Worm (Caenorhabditis elegans) whole organism, L3 larva: ENCODE data around the gene R11G1.7.

Source experiments
- R02D3.7 ChIP-seq: fragments of 150-350 bp; optimal IDR thresholded peaks from 2 replicates; lab custom pipeline; 2014; ENCODE audit warnings: missing biosample characterization, missing genetic modification characterization
- ZK546.5 ChIP-seq: sonication (generic microtip); optimal IDR thresholded peaks from 2 replicates; lab custom pipeline; 2017; ENCODE audit warnings: missing biosample characterization, missing genetic modification characterization
- aly-2 ChIP-seq: fragments of 150-350 bp; optimal IDR thresholded peaks from 2 replicates; lab custom pipeline; 2014; ENCODE audit warnings: missing biosample characterization, missing genetic modification characterization
- ceh-16 ChIP-seq: sonication (generic microtip); optimal IDR thresholded peaks from 2 replicates; lab custom pipeline; 2017; ENCODE audit warnings: missing biosample characterization, missing genetic modification characterization
- ceh-28 ChIP-seq: fragments of 150-350 bp; optimal IDR thresholded peaks from 2 replicates; lab custom pipeline; 2014; ENCODE audit warnings: missing biosample characterization, missing genetic modification reagents, missing genetic modification characterization
- ceh-9 ChIP-seq: sonication (generic microtip); optimal IDR thresholded peaks from 2 replicates; lab custom pipeline; 2018; ENCODE audit warnings: missing biosample characterization, missing genetic modification characterization
- daf-12 ChIP-seq: fragments of 150-350 bp; optimal IDR thresholded peaks from 2 replicates; lab custom pipeline; 2014; ENCODE audit warnings: missing biosample characterization, missing genetic modification reagents, missing genetic modification characterization
- egl-5 ChIP-seq: fragments of 150-350 bp; optimal IDR thresholded peaks from 2 replicates; lab custom pipeline; 2017; ENCODE audit warnings: missing biosample characterization, missing genetic modification reagents, missing genetic modification characterization, inconsistent platforms
- elt-1 ChIP-seq: fragments of 150-350 bp; optimal IDR thresholded peaks from 2 replicates; lab custom pipeline; 2014; ENCODE audit warnings: missing biosample characterization, missing genetic modification characterization
- fkh-10 ChIP-seq: sonication (generic microtip); optimal IDR thresholded peaks from 2 replicates; lab custom pipeline; 2017; ENCODE audit warnings: missing biosample characterization, missing genetic modification reagents, missing genetic modification characterization
- fos-1 ChIP-seq: fragments of 150-350 bp; optimal IDR thresholded peaks from 2 replicates; lab custom pipeline; 2014; ENCODE audit warnings: missing biosample characterization, missing genetic modification characterization
- hmg-11 ChIP-seq: sonication (generic microtip); optimal IDR thresholded peaks from 2 replicates; lab custom pipeline; 2016; ENCODE audit warnings: missing genetic modification characterization, missing compliant biosample characterization
- lin-15B ChIP-seq: fragments of 150-350 bp; optimal IDR thresholded peaks from 2 replicates; lab custom pipeline; 2014; ENCODE audit warnings: missing biosample characterization, missing genetic modification characterization
- lsy-12 ChIP-seq: sonication (generic microtip); optimal IDR thresholded peaks from 2 replicates; lab custom pipeline; 2016; ENCODE audit warnings: mild to moderate bottlenecking, missing genetic modification characterization, missing compliant biosample characterization
- mdl-1 ChIP-seq: fragments of 150-350 bp; optimal IDR thresholded peaks from 2 replicates; lab custom pipeline; 2014; ENCODE audit warnings: missing biosample characterization, missing genetic modification characterization
- mml-1 ChIP-seq: fragments of 150-350 bp; sonication (generic microtip); optimal IDR thresholded peaks from 3 replicates; lab custom pipeline; 2014; ENCODE audit warnings: missing biosample characterization, missing genetic modification characterization
- nfya-1 ChIP-seq: sonication (generic microtip); optimal IDR thresholded peaks from 2 replicates; lab custom pipeline; 2017; ENCODE audit warnings: missing genetic modification characterization, mild to moderate bottlenecking, missing compliant biosample characterization, antibody characterized with exemption, moderate library complexity; ENCODE audit not compliant: insufficient read depth
- nhr-11 ChIP-seq: fragments of 150-350 bp; optimal IDR thresholded peaks from 2 replicates; lab custom pipeline; 2014; ENCODE audit warnings: missing biosample characterization, missing genetic modification characterization
- nhr-12 ChIP-seq: fragments of 150-350 bp; optimal IDR thresholded peaks from 2 replicates; lab custom pipeline; 2014; ENCODE audit warnings: missing biosample characterization, missing genetic modification characterization
- nhr-23 ChIP-seq: fragments of 150-350 bp; optimal IDR thresholded peaks from 2 replicates; lab custom pipeline; 2014; ENCODE audit warnings: missing biosample characterization, missing genetic modification reagents, missing genetic modification characterization
- nhr-237 ChIP-seq: fragments of 150-350 bp; optimal IDR thresholded peaks from 2 replicates; lab custom pipeline; 2014; ENCODE audit warnings: missing biosample characterization, missing genetic modification characterization
- nhr-28 ChIP-seq: fragments of 150-350 bp; optimal IDR thresholded peaks from 2 replicates; lab custom pipeline; 2014; ENCODE audit warnings: missing biosample characterization, missing genetic modification characterization
- nhr-43 ChIP-seq: sonication (generic microtip); optimal IDR thresholded peaks from 2 replicates; lab custom pipeline; 2016; ENCODE audit warnings: mild to moderate bottlenecking, missing genetic modification characterization, missing compliant biosample characterization; ENCODE audit not compliant: poor library complexity, severe bottlenecking
- nhr-76 ChIP-seq: fragments of 150-350 bp; sonication (generic microtip); optimal IDR thresholded peaks from 5 replicates; lab custom pipeline; 2014; ENCODE audit warnings: missing biosample characterization, missing genetic modification characterization
- pha-4 ChIP-seq: fragments of 150-350 bp; optimal IDR thresholded peaks from 2 replicates; lab custom pipeline; 2014; ENCODE audit warnings: missing biosample characterization, missing genetic modification reagents, missing genetic modification characterization
- sea-2 ChIP-seq: fragments of 150-350 bp; sonication (generic microtip); optimal IDR thresholded peaks from 4 replicates; lab custom pipeline; 2014; ENCODE audit warnings: missing biosample characterization, missing genetic modification reagents, missing genetic modification characterization
- skn-1 ChIP-seq: fragments of 150-350 bp; optimal IDR thresholded peaks from 2 replicates; lab custom pipeline; 2014; ENCODE audit warnings: missing biosample characterization, missing genetic modification characterization
- snpc-4 ChIP-seq: fragments of 150-350 bp; optimal IDR thresholded peaks from 2 replicates; lab custom pipeline; 2014; ENCODE audit warnings: missing biosample characterization, missing genetic modification characterization
- tbx-2 ChIP-seq: sonication (generic microtip); optimal IDR thresholded peaks from 2 replicates; lab custom pipeline; 2016; ENCODE audit warnings: mild to moderate bottlenecking, missing genetic modification characterization, missing compliant biosample characterization
- unc-39 ChIP-seq: sonication (generic microtip); optimal IDR thresholded peaks from 4 replicates; lab custom pipeline; 2017; ENCODE audit warnings: missing biosample characterization, missing genetic modification characterization
- unc-62 ChIP-seq: fragments of 150-350 bp; sonication (generic microtip); optimal IDR thresholded peaks from 4 replicates; lab custom pipeline; 2014; ENCODE audit warnings: missing biosample characterization, missing genetic modification reagents, missing genetic modification characterization
- zag-1 ChIP-seq: fragments of 150-350 bp; optimal IDR thresholded peaks from 2 replicates; lab custom pipeline; 2014; ENCODE audit warnings: missing biosample characterization, missing genetic modification characterization
- ztf-4 ChIP-seq: fragments of 150-350 bp; optimal IDR thresholded peaks from 2 replicates; lab custom pipeline; 2014; ENCODE audit warnings: missing biosample characterization, missing genetic modification characterization

The R11G1.7 gene

DNA sequence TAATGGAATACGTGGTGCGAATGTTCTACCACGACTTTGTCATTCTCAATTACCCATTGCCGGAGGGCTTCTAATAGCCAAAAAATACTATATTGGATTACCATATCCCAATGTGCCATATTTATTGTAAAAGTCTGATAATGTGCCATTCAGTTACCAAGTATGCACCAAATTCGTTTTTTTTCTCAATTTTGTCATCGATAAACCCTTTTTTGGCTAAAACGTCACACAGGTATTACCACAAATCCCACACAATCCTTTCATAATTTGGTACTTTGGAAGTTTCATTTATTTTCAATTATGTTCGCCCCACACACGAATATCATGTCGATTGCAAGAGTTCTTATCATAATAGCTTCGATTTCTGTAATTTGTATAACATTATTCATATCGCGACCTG is 28.1 kb upstream of the R11G1.7 start, which contains the start of gene vep-2:
Gene vep-2, plus strand, starts transcription at position 301 of the 400 bp plus-strand sequence.
- TF ChIP-seq ceh-9 (tag; lab: Kevin White, UChicago) (no peak), daf-12 (no peak), elt-1 (tag; lab: Kevin White, UChicago) (no peak), aly-2 (tag; lab: Kevin White, UChicago) (no peak), mdl-1 (tag; lab: Kevin White, UChicago) (no peak), nfya-1 (tag; lab: Kevin White, UChicago) (no peak), egl-5 (no peak), nhr-76 (no peak), nhr-11 (tag; lab: Kevin White, UChicago) (no peak), nhr-28 (tag; lab: Kevin White, UChicago) (no peak), zag-1 (tag; lab: Kevin White, UChicago) (no peak)

DNA sequence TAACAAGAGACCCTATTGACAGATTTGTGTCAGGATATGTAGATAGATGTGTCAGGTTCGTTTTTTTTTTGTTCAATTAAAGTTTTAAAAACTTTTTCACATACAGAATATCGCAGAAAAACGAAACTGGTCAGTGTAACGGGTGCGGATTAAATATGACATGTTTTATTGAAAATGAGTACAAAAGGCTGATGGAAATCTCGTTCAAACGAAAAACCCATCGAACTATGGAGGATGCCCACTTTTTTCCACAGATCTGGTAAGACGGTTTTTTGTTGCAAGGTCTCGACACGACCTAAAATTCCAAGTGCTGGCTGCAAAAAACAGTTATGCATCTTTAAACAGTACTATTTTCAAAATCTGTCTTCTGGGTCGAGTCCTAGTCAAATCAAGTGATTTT is 26.0 kb upstream of the R11G1.7 start:
- TF ChIP-seq nhr-43 (no peak), ZK546.5 (tag; lab: Kevin White, UChicago) (no peak), mml-1 (tag; lab: Kevin White, UChicago) (no peak)

DNA sequence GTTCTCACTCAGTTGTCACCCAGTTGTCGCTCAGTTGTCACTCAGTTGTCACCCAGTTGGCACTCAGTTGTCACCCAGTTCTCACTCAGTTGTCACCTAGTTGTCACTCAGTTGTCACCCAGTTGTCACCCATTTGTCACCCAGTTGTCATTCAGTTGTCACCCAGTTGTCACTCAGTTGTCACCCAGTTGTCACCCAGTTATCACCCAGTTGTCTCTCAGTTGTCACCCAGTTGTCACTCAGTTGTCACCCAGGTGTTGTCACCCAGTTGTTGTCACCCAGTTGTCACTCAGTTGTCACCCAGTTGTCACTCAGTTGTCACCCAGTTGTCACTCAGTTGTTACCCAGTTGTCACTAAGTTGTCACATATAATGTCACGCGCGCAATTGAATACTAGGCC is 24.5 kb upstream of the R11G1.7 start:
- no peak for TF ChIP-seq skn-1 (tag; lab: Kevin White, UChicago)

ce11 chrX:3633654-3634053 is 22.4 kb upstream of the R11G1.7 start, which contains the start of gene gst-11:
Gene gst-11 (minus strand): TSS chrX:3633754.
- TF ChIP-seq lsy-12 (tag; lab: Kevin White, UChicago) (no peak), ZK546.5 (tag; lab: Kevin White, UChicago) (no peak), fos-1 (no peak), ztf-4 (tag; lab: Kevin White, UChicago) (no peak), tbx-2 (tag; lab: Kevin White, UChicago) (no peak), elt-1 (tag; lab: Kevin White, UChicago) (no peak), skn-1 (tag; lab: Kevin White, UChicago) (no peak), mml-1 (tag; lab: Kevin White, UChicago) (no peak), R02D3.7 (no peak), nhr-237 (tag; lab: Kevin White, UChicago) (no peak), nhr-43 (no peak), nhr-12 (no peak), nhr-11 (tag; lab: Kevin White, UChicago) (no peak), lin-15B (tag; lab: Kevin White, UChicago) (no peak), snpc-4 (tag; lab: Kevin White, UChicago) (no peak), zag-1 (tag; lab: Kevin White, UChicago) (no peak), ceh-16 (tag; lab: Kevin White, UChicago) (no peak), mdl-1 (tag; lab: Kevin White, UChicago) (no peak), hmg-11 (no peak), unc-62 (GFP tag; lab: Kevin White, UChicago) (no peak)
- TF ChIP-seq, all 47 proteins: peak for 0

DNA sequence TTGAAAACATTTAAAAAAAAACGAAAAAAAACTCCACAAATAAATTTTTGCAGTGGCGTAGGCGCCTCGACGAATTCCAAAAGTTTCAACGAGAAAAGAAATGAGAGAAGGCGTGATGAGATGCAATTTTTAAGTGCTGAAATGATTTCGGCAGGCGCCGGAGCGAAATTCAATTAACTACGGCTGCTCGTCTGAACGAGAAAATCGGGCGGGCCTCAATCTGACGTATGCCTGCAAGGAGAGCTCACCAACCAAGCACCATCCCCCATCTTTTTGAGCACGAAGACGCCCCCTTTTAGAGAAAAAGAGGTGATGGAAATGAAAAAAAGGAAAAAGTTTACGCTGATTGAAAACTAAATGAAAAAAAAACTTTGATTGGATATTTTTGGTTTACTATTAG is 21.3 kb upstream of the R11G1.7 start:
- TF ChIP-seq nhr-28 (tag; lab: Kevin White, UChicago) (no peak), fkh-10 (GFP tag; lab: Kevin White, UChicago) (peak; percentile 5), nhr-11 (tag; lab: Kevin White, UChicago) (no peak)

- TF ChIP-seq fos-1 (no peak), mdl-1 (tag; lab: Kevin White, UChicago) (no peak), sea-2 (GFP tag; lab: Kevin White, UChicago) (no peak), hmg-11 (no peak), pha-4 (tag; lab: Kevin White, UChicago) (no peak), ceh-28 (tag; lab: Kevin White, UChicago) (no peak), nhr-237 (tag; lab: Kevin White, UChicago) (no peak), nhr-28 (tag; lab: Kevin White, UChicago) (no peak), unc-39 (tag; lab: Kevin White, UChicago) (no peak), nhr-23 (tag; lab: Kevin White, UChicago) (no peak)
- TF ChIP-seq, all 47 proteins: peak for 0
These were observed 11.3 kb upstream of the R11G1.7 start, which contains the start of gene tmem-24 for ce11 chrX:3644796-3645195. Gene tmem-24 (minus strand): TSS chrX:3644896.
